Fruit fly (Drosophila melanogaster): Measurements from ENCODE around the gene MFS10.

DNA sequence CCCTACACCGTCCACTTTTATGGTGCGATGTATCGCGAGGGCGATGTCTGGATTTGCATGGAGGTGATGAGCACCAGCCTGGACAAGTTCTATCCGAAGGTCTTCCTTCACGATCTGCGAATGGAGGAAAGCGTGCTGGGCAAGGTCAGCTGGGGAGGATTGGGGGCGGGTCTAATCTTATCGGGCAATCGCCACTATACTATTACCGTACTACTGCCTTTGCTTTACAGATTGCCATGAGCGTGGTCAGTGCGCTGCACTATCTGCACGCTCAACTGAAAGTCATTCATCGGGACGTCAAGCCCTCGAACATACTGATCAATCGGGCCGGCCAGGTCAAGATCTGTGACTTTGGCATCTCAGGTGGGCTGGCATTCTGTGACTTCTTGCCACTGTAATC, 37.0 kb upstream of the MFS10 start:
- TF ChIP-seq Myb (GFP tag; optimal IDR thresholded peaks at IDR 0.05) (no peak), ERR (GFP tag; optimal IDR thresholded peaks at IDR 0.05) (no peak), ase (GFP tag; IDR thresholded peaks at IDR 0.05) (no peak), NK7.1 (GFP tag; optimal IDR thresholded peaks at IDR 0.05) (no peak), Stat92E (GFP tag; optimal IDR thresholded peaks at IDR 0.05) (no peak), amos (GFP tag; IDR thresholded peaks at IDR 0.05; ENCODE audit: partially characterized antibody) (no peak)

Measured in whole organism, embryonic.